Worm (Caenorhabditis elegans): ENCODE results near the gene col-20.

- TF ChIP-seq dve-1 (tag; optimal IDR thresholded peaks at IDR 0.05) (no peak), dmd-4 (tag; optimal IDR thresholded peaks at IDR 0.05; ENCODE audit: borderline replicate concordance) (no peak), fkh-10 (GFP tag; optimal IDR thresholded peaks at IDR 0.05) (no peak), ceh-18 (tag; optimal IDR thresholded peaks at IDR 0.05) (no peak), mec-3 (tag; optimal IDR thresholded peaks at IDR 0.05; ENCODE audit: borderline replicate concordance) (no peak), sox-2 (GFP tag; IDR thresholded peaks at IDR 0.05) (no peak), sdc-2 (tag; optimal IDR thresholded peaks at IDR 0.05) (no peak), hlh-30 (tag; optimal IDR thresholded peaks at IDR 0.05; ENCODE audit: insufficient read depth) (no peak), pqm-1 (tag; optimal IDR thresholded peaks at IDR 0.05) (no peak)
Observed at ce11 chrII:4863357-4863756, 7.2 kb downstream of the col-20 start, which contains the start of the genes mpst-4 and F11G11.14.

Measured in whole organism, late embryonic.